Fruit fly (Drosophila melanogaster): ENCODE results near the gene CG34132.

The CG34132 gene

DNA sequence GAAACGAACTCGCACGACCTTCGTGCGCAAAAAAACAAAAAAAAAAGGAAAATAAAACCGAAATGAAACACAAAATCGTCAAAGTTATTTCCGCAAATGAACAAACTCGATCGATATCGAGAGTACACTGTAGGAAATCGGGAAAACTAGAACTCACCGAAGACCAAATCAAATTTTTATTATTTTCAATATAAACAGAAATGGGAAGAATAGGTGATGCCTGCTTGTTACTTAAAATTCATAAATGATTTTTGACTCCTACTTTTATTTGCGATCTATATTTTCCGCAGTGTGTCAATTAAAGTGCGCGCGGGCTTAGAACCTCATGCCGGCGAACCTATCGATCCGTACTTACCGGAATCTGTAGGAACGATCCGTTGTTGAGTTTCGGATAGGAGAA, 9.6 kb upstream of the CG34132 start (continued):
- peak in 1 of 2 experiments; percentile 2 for TF ChIP-seq Eip74EF (GFP tag; optimal IDR thresholded peaks at IDR 0.05)
- TF ChIP-seq Atf6 (GFP tag; IDR thresholded peaks at IDR 0.05): peak; percentile 69
- TF ChIP-seq lmd (GFP tag; IDR thresholded peaks at IDR 0.05): peak; percentile 15; the same call in 1 of the 2 replicates
- no peak for TF ChIP-seq crp (GFP tag; optimal IDR thresholded peaks at IDR 0.05)
- TF ChIP-seq ssp (GFP tag; IDR thresholded peaks at IDR 0.05): no peak
- TF ChIP-seq klu (GFP tag; IDR thresholded peaks at IDR 0.05): no peak
- TF ChIP-seq otp (GFP tag; IDR thresholded peaks at IDR 0.05): 0 out of 3 replicates have a peak, but pooled peaks have one; percentile 18
- TF ChIP-seq h (optimal IDR thresholded peaks at IDR 0.05): no peak
- TF ChIP-seq Mad (GFP tag; optimal IDR thresholded peaks at IDR 0.05): no peak
- TF ChIP-seq ase (GFP tag; IDR thresholded peaks at IDR 0.05): no peak
- TF ChIP-seq emc (GFP tag; optimal IDR thresholded peaks at IDR 0.05): no peak
- peak; percentile 8 for TF ChIP-seq CG11504 (tag; optimal IDR thresholded peaks at IDR 0.05)
- no peak for TF ChIP-seq CG32767 (GFP tag; IDR thresholded peaks at IDR 0.05)
- no peak for TF ChIP-seq stwl (tag; optimal IDR thresholded peaks at IDR 0.05)
- no peak for TF ChIP-seq CG11093 (GFP tag; IDR thresholded peaks at IDR 0.05)
- no peak for TF ChIP-seq CG6254 (GFP tag; optimal IDR thresholded peaks at IDR 0.05)
- TF ChIP-seq unc-4 (GFP tag; IDR thresholded peaks at IDR 0.05; ENCODE audit: partially characterized antibody): no peak
- TF ChIP-seq CG13624 (GFP tag; optimal IDR thresholded peaks at IDR 0.05): no peak
- TF ChIP-seq bsh (GFP tag; optimal IDR thresholded peaks at IDR 0.05): peak in 1 of 2 experiments; percentile 10
- TF ChIP-seq grau (tag; optimal IDR thresholded peaks at IDR 0.05): peak; percentile 34
- no peak for TF ChIP-seq pan (optimal IDR thresholded peaks at IDR 0.05)
- no peak for TF ChIP-seq pan (GFP tag; optimal IDR thresholded peaks at IDR 0.05 in 1 of 2, IDR thresholded peaks at IDR 0.05 in 1 of 2)
- TF ChIP-seq gcm (GFP tag; optimal IDR thresholded peaks at IDR 0.05): no peak
- TF ChIP-seq scrt (GFP tag; optimal IDR thresholded peaks at IDR 0.05): no peak
- no peak for TF ChIP-seq danr (GFP tag; IDR thresholded peaks at IDR 0.05)
- no peak for TF ChIP-seq twi (tag; optimal IDR thresholded peaks at IDR 0.05)
- TF ChIP-seq shn (GFP tag; optimal IDR thresholded peaks at IDR 0.05): no peak
- TF ChIP-seq tll (GFP tag; optimal IDR thresholded peaks at IDR 0.05): no peak
- TF ChIP-seq CG1602 (GFP tag; optimal IDR thresholded peaks at IDR 0.05): no peak
- TF ChIP-seq CG10267 (tag; optimal IDR thresholded peaks at IDR 0.05): peak; percentile 3
- no peak for TF ChIP-seq CG13123 (GFP tag; optimal IDR thresholded peaks at IDR 0.05)
- TF ChIP-seq MESR4 (GFP tag; optimal IDR thresholded peaks at IDR 0.05): no peak
- peak; percentile 2 for TF ChIP-seq CoRest (tag; optimal IDR thresholded peaks at IDR 0.05)
- TF ChIP-seq grn (GFP tag; optimal IDR thresholded peaks at IDR 0.05): no peak
- TF ChIP-seq CG2120 (GFP tag; optimal IDR thresholded peaks at IDR 0.05): peak; percentile 29
- TF ChIP-seq Hr78 (GFP tag; optimal IDR thresholded peaks at IDR 0.05): no peak
- TF ChIP-seq CG12942 (GFP tag; optimal IDR thresholded peaks at IDR 0.05): no peak
- no peak for TF ChIP-seq sens-2 (GFP tag; IDR thresholded peaks at IDR 0.05)
- TF ChIP-seq sisA (GFP tag; IDR thresholded peaks at IDR 0.05): 0 out of 2 replicates have a peak, but pooled peaks have one; percentile 14
- TF ChIP-seq Fer3 (tag; optimal IDR thresholded peaks at IDR 0.05): peak; percentile 9
- TF ChIP-seq lilli (GFP tag; optimal IDR thresholded peaks at IDR 0.05): peak; percentile 38
- TF ChIP-seq slbo (GFP tag; IDR thresholded peaks at IDR 0.05): peak; percentile 47; the same call in 1 of the 2 replicates
- TF ChIP-seq MBD-R2 (GFP tag; IDR thresholded peaks at IDR 0.05): peak; percentile 31; the same call in 1 of the 2 replicates
- TF ChIP-seq Oli (tag; optimal IDR thresholded peaks at IDR 0.05): no peak
- TF ChIP-seq CG18764 (GFP tag; optimal IDR thresholded peaks at IDR 0.05): no peak
- TF ChIP-seq H2.0 (GFP tag; IDR thresholded peaks at IDR 0.05): no peak
- TF ChIP-seq CG33557 (GFP tag; optimal IDR thresholded peaks at IDR 0.05): no peak
- no peak for TF ChIP-seq bowl (GFP tag; IDR thresholded peaks at IDR 0.05)
- TF ChIP-seq CG4424 (GFP tag; optimal IDR thresholded peaks at IDR 0.05): peak; percentile 12
- TF ChIP-seq psq (GFP tag; optimal IDR thresholded peaks at IDR 0.05): no peak
- TF ChIP-seq sens (GFP tag): no peak

All from whole organism, embryonic.